Worm (Caenorhabditis elegans): Measurements from ENCODE around the gene snf-9.

The snf-9 gene

DNA sequence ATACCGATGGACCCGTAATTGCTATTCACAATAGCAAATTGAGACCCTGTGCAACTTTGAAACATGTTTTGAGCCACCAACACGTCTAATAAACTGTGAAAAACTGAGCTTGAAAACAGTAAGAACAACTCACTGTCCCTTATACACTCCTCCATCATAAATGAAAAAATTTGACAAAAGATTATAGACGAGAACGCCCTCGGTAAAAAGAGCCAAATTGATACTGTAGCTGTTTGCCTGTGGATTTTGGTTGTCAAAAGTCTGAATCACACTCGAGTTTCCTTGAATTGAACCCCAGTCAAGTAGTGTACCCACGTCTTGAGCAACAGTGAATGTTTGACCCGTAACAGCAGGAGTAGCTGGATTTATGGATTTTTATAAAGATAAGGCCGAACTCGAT lies 29.1 kb downstream of the snf-9 start:
- TF ChIP-seq W03F9.2 (tag; optimal IDR thresholded peaks at IDR 0.05) = no peak
- TF ChIP-seq dao-5 (tag; optimal IDR thresholded peaks at IDR 0.05) = no peak

DNA sequence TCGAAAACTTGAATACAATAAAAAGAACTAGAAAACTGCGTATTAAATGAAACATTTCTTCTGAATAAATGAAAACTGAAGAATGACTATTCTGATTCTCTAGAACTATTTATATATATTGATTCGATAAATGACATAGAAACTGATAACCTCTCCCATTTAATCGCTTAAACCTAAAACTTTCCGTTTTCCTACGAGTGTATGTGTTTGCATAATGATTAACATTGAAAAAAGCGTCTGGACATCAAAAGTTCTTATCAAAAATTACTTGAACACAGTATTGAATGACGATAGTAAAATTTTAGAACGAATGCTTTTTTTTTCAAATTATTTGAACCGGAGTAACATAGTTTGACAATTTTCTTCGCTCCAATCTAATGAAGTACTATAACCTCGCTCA lies 30.2 kb downstream of the snf-9 start, which contains the start of gene C49C3.9:
Gene C49C3.9 (minus strand): TSS at position 136 of the 400 bp plus-strand sequence.
- TF ChIP-seq him-1 (tag; optimal IDR thresholded peaks at IDR 0.05) = no peak
- TF ChIP-seq dao-5 (tag; optimal IDR thresholded peaks at IDR 0.05) = no peak
- no peak for TF ChIP-seq W03F9.2 (tag; optimal IDR thresholded peaks at IDR 0.05)

DNA sequence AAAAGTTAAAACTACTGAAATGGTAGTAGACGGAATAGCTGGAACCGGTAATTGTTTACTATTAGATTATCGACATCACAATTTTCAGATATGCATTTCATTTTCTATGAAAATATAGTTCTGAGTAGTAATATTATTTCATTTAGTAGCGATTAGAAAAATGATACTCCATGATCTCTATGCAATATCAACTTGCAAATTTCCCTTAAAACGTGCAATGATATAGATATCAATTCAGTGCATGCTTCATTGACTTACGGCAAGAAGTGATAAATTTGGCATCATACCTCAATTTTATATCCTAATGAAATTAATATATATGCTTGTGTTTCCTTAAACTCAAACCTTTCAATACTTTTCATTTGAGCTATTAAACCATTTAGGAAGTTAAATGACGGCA lies 30.7 kb downstream of the snf-9 start, which contains the start of gene C49C3.21:
Gene C49C3.21 (plus strand): TSS at position 301 of the 400 bp plus-strand sequence.
- TF ChIP-seq W03F9.2 (tag; optimal IDR thresholded peaks at IDR 0.05) = no peak
- TF ChIP-seq dao-5 (tag; optimal IDR thresholded peaks at IDR 0.05) = no peak
- no peak for TF ChIP-seq him-1 (tag; optimal IDR thresholded peaks at IDR 0.05)

ce11 chrIV:17343482-17343881 lies 31.5 kb downstream of the snf-9 start, which contains the start of gene C49C3.11:
Gene C49C3.11 (plus strand): TSS chrIV:17343782.
- TF ChIP-seq W03F9.2 (tag; optimal IDR thresholded peaks at IDR 0.05) (no peak), him-1 (tag; optimal IDR thresholded peaks at IDR 0.05) (no peak), dao-5 (tag; optimal IDR thresholded peaks at IDR 0.05) (no peak)

DNA sequence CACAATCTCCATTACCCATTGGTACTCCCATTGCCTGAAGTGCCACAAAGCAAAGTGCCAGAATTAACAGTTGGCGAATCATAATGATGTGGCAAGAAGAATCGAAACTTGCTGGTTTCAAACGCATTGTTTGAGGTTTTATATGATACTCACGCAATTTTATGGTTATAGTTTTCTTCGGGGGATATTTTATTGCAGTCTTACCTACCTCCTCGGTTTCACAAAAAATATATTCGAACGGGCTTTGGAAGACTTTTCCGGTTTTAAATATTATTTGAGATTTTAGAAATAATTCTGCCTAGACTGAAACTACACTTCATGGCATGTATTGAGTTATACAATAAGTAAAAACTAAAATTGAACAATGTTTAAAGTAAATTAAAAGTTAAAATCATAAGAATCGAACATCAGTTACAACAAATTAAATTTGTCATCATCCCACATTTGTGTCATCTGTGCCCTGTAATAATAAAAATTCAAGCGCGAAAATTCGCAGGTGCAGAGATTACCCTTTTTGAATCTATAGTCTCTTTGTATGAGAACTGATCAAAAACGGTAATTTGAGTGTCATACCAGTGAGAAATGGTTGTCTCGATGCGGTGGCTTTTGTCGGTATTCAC lies 34.8 kb downstream of the snf-9 start, which contains the start of the genes clec-197 and clec-198:
Gene clec-197 (minus strand): TSS at position 101 of the 620 bp plus-strand sequence.
Gene clec-198 (plus strand): TSS at position 570 of the 620 bp plus-strand sequence.
- no peak for TF ChIP-seq W03F9.2 (tag; optimal IDR thresholded peaks at IDR 0.05)
- no peak for TF ChIP-seq dao-5 (tag; optimal IDR thresholded peaks at IDR 0.05)
- TF ChIP-seq him-1 (tag; optimal IDR thresholded peaks at IDR 0.05) = no peak

DNA sequence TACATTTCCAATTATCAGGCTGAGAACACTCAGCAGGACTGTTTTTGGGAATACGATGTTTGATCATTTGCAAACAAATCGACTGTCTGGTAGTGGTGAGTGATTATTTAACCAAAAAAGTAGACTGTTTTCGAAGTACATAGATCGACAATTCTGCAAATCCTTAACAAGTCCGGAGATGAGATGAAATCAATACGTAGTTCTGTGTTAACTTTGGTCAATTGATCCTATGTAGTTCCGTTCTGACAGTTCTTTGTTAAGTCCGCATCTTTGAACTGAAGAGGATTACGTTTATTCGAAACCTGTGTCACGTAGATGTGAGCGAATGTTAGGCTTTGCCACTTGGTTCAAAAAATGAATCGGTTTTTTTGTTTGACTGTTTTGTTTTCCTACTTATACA lies 39.6 kb downstream of the snf-9 start, which contains the start of gene clec-199:
Gene clec-199 (plus strand): TSS at position 301 of the 400 bp plus-strand sequence.
- no peak for TF ChIP-seq dao-5 (tag; optimal IDR thresholded peaks at IDR 0.05)
- TF ChIP-seq him-1 (tag; optimal IDR thresholded peaks at IDR 0.05) = no peak
- TF ChIP-seq W03F9.2 (tag; optimal IDR thresholded peaks at IDR 0.05) = no peak

ce11 chrIV:17361143-17361542 lies 49.2 kb downstream of the snf-9 start, which contains the start of gene clec-202:
Gene clec-202 (plus strand): TSS chrIV:17361443.
- no peak for TF ChIP-seq dao-5 (tag; optimal IDR thresholded peaks at IDR 0.05)
- no peak for TF ChIP-seq W03F9.2 (tag; optimal IDR thresholded peaks at IDR 0.05)
- TF ChIP-seq him-1 (tag; optimal IDR thresholded peaks at IDR 0.05) = no peak
